Worm (Caenorhabditis elegans): ENCODE measurements around the gene cex-2.
A peak's percentile ranks its signal among the peaks of the same experiment; 100 is the strongest.

Gene cex-2

DNA sequence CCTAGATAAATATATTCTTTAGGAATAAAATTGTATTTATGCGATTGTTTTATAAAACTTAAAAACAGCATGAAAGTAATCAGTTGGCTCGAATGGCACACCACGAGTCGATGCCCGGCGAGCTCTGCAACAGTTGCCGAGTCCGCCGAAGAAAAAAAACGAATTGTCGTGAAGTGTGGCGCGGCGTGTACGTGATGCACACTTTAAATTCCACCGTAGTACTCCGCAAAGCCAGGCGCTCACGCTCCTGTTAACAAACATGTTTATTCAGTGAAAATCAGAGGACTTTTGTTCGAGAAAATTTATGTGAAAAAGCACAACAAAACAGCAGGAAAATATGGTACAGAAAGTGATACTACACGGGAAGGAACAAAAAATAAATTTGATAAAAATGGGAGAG, 35.4 kb upstream of the cex-2 start (continued):
- TF ChIP-seq nhr-76 (tag; optimal IDR thresholded peaks at IDR 0.05) (no peak), fos-1 (tag; optimal IDR thresholded peaks at IDR 0.05) (no peak), vab-7 (GFP tag; IDR thresholded peaks at IDR 0.05) (no peak), nhr-77 (tag; optimal IDR thresholded peaks at IDR 0.05) (no peak), ceh-82 (tag; optimal IDR thresholded peaks at IDR 0.05) (no peak), nhr-41 (GFP tag; IDR thresholded peaks at IDR 0.05) (no peak), nhr-42 (GFP tag; IDR thresholded peaks at IDR 0.05) (no peak), D1046.2 (GFP tag; IDR thresholded peaks at IDR 0.05) (no peak), nhr-6 (tag; optimal IDR thresholded peaks at IDR 0.05) (peak; percentile 35), hmg-1.1 (GFP tag; IDR thresholded peaks at IDR 0.05) (peak; percentile 57; the same call in 1 of the 2 replicates), daf-12 (tag; optimal IDR thresholded peaks at IDR 0.05) (no peak), Y105C5A.15 (GFP tag; IDR thresholded peaks at IDR 0.05) (no peak), hif-1 (tag; optimal IDR thresholded peaks at IDR 0.05) (peak in 1 of 2 experiments; percentile 37), Y5F2A.4 (GFP tag; optimal IDR thresholded peaks at IDR 0.05) (no peak), unc-62 (GFP tag; optimal IDR thresholded peaks at IDR 0.05 in 1 of 2) (no peak), unc-62 (tag; optimal IDR thresholded peaks at IDR 0.05) (no peak), F44E2.7 (GFP tag; IDR thresholded peaks at IDR 0.05) (no peak), lin-38 (GFP tag; IDR thresholded peaks at IDR 0.05) (0 out of 2 replicates have a peak, but pooled peaks have one; percentile 40), T26A8.4 (GFP tag; IDR thresholded peaks at IDR 0.05) (no peak), zip-11 (GFP tag; IDR thresholded peaks at IDR 0.05) (no peak), lin-29 (GFP tag; IDR thresholded peaks at IDR 0.05) (no peak), mep-1 (tag; optimal IDR thresholded peaks at IDR 0.05) (peak; percentile 46), F49E8.2 (tag; optimal IDR thresholded peaks at IDR 0.05; ENCODE audit: borderline replicate concordance) (no peak), lin-39 (tag; optimal IDR thresholded peaks at IDR 0.05) (no peak), mxl-2 (GFP tag; conservative IDR thresholded peaks at IDR 0.05) (no peak), egl-27 (tag; optimal IDR thresholded peaks at IDR 0.05) (no peak), cey-2 (tag; optimal IDR thresholded peaks at IDR 0.05; ENCODE audit: borderline replicate concordance, insufficient read depth) (no peak), F26F4.8 (GFP tag; conservative IDR thresholded peaks at IDR 0.05) (no peak), aha-1 (tag) (peak; percentile 84)

DNA sequence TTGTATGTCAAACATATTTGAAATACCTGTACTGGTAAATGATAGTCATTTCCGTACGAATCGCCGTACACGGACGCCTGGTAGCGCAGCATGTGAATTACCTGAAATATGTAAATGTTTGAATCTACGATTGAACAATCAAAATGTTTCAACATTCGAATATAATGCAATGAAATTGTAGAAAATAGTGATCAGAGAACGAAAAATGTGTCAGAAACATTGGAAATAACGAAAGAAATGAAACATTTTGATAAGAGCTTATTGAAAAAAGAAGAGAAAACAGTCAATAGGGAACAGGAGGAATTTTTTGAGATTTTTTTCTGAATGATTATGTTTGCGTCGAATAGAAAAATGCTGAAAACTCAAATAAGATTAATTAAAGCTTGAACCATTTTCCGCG, 34.8 kb upstream of the cex-2 start, which contains the start of gene ztf-17:
Gene ztf-17 (minus strand): TSS at position 101 of the 400 bp plus-strand sequence.
- TF ChIP-seq spr-3 (GFP tag; optimal IDR thresholded peaks at IDR 0.05) (no peak), aha-1 (tag) (peak; percentile 64)

DNA sequence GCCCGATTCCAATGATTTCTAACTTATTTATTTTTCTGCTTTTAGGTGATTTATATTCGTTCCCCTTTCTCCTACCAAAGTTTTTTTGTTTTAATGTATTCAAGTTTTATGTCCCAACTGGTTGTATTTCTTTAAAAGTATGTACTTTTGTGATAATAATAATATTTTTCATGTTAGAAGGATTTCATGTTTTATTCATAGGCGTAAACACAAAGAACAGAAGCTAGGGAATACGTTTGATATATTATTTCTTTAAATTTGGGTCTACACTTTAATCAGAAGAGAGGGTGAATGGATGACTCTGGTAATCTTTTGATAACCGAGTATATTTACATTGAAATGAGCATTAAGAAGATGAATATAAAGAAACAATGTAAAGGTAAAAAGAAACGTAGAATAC, 30.9 kb upstream of the cex-2 start:
- no peak for TF ChIP-seq attf-4 (tag; optimal IDR thresholded peaks at IDR 0.05)
- 0 out of 2 replicates have a peak, but pooled peaks have one; percentile 11 for TF ChIP-seq arid-1 (GFP tag; conservative IDR thresholded peaks at IDR 0.05)
- TF ChIP-seq nhr-237 (tag; optimal IDR thresholded peaks at IDR 0.05), result no peak
- TF ChIP-seq lin-38 (GFP tag; IDR thresholded peaks at IDR 0.05), result peak; percentile 46
- no peak for TF ChIP-seq skn-1 (tag; optimal IDR thresholded peaks at IDR 0.05)
- TF ChIP-seq F10B5.3 (tag; optimal IDR thresholded peaks at IDR 0.05), result peak; percentile 9
- TF ChIP-seq dmd-6 (GFP tag; IDR thresholded peaks at IDR 0.05), result no peak
- no peak for TF ChIP-seq php-3 (GFP tag; IDR thresholded peaks at IDR 0.05)
- TF ChIP-seq duxl-1 (tag; optimal IDR thresholded peaks at IDR 0.05; ENCODE audit: poor library complexity), result peak; percentile 0
- no peak for TF ChIP-seq mdl-1 (tag; optimal IDR thresholded peaks at IDR 0.05)
- no peak for TF ChIP-seq lin-13 (GFP tag; optimal IDR thresholded peaks at IDR 0.05)
- TF ChIP-seq saeg-2 (GFP tag; IDR thresholded peaks at IDR 0.05), result no peak
- TF ChIP-seq lin-29 (GFP tag; IDR thresholded peaks at IDR 0.05), result no peak
- no peak for TF ChIP-seq dve-1 (tag; optimal IDR thresholded peaks at IDR 0.05; ENCODE audit: insufficient read depth)
- TF ChIP-seq spr-3 (GFP tag; optimal IDR thresholded peaks at IDR 0.05), result no peak
- TF ChIP-seq tra-1 (GFP tag; IDR thresholded peaks at IDR 0.05), result no peak
- no peak for TF ChIP-seq nhr-25 (tag; optimal IDR thresholded peaks at IDR 0.05; ENCODE audit: borderline replicate concordance, insufficient read depth)
- TF ChIP-seq mxl-2 (GFP tag; conservative IDR thresholded peaks at IDR 0.05), result no peak
- TF ChIP-seq ces-1 (GFP tag; optimal IDR thresholded peaks at IDR 0.05), result no peak
- TF ChIP-seq lin-39 (tag; optimal IDR thresholded peaks at IDR 0.05), result no peak
- no peak for TF ChIP-seq hlh-30 (tag; optimal IDR thresholded peaks at IDR 0.05; ENCODE audit: insufficient read depth)
- peak in 1 of 2 experiments; percentile 33 for TF ChIP-seq daf-16 (GFP tag; optimal IDR thresholded peaks at IDR 0.05)
- no peak for TF ChIP-seq daf-16 (tag; optimal IDR thresholded peaks at IDR 0.05)
- no peak for TF ChIP-seq snpc-1.2 (GFP tag; IDR thresholded peaks at IDR 0.05)
- no peak for TF ChIP-seq zip-2 (tag; optimal IDR thresholded peaks at IDR 0.05)

Measured in whole organism, L4 larva.